Fruit fly (Drosophila melanogaster) whole organism, wandering third instar larva: Measurements from ENCODE around the gene CG3348.
A peak's percentile ranks its signal among the peaks of the same experiment; 100 is the strongest.

Experiments
- Abd-B ChIP-seq: fragments of >200 bp; optimal IDR thresholded peaks from 2 replicates; lab custom pipeline; 2017; ENCODE audit warnings: missing biosample characterization, missing genetic modification characterization
- CG32264 ChIP-seq: fragments of 200-800 bp; sonication (Bioruptor generic); optimal IDR thresholded peaks from 2 replicates; lab custom pipeline; 2016; ENCODE audit warnings: missing biosample characterization, missing genetic modification characterization
- CG9705 ChIP-seq: fragments of 200-800 bp; sonication (Bioruptor generic); optimal IDR thresholded peaks from 2 replicates; lab custom pipeline; 2018; ENCODE audit warnings: missing biosample characterization, mild to moderate bottlenecking, missing genetic modification characterization
- CrebA ChIP-seq: fragments of 200-800 bp; sonication (Bioruptor generic); optimal IDR thresholded peaks from 2 replicates; lab custom pipeline; 2016; ENCODE audit warnings: missing biosample characterization, mild to moderate bottlenecking, missing genetic modification characterization, borderline replicate concordance
- Dfd ChIP-seq: fragments of >200 bp; optimal IDR thresholded peaks from 2 replicates; lab custom pipeline; 2017; ENCODE audit warnings: missing biosample characterization, missing genetic modification characterization
- Dif ChIP-seq: fragments of 200-275, 200-300 bp; sonication (Bioruptor generic); optimal IDR thresholded peaks from 2 replicates; lab custom pipeline; 2018; ENCODE audit warnings: missing biosample characterization, missing genetic modification characterization; ENCODE audit not compliant: partially characterized antibody
- GATAd ChIP-seq: sonication (Bioruptor generic); optimal IDR thresholded peaks from 2 replicates; lab custom pipeline; 2016; ENCODE audit warnings: missing biosample characterization, missing genetic modification characterization
- HLH106 ChIP-seq: fragments of 200-800 bp; optimal IDR thresholded peaks from 3 replicates; lab custom pipeline; 2019; ENCODE audit warnings: missing biosample characterization, mild to moderate bottlenecking, missing genetic modification characterization, moderate library complexity
- Hnf4 ChIP-seq: fragments of 200-800 bp; sonication (Bioruptor generic); optimal IDR thresholded peaks from 2 replicates; lab custom pipeline; 2016; ENCODE audit warnings: missing biosample characterization, mild to moderate bottlenecking, missing genetic modification characterization
- Hr78 ChIP-seq: fragments of >200 bp; optimal IDR thresholded peaks from 2 replicates; lab custom pipeline; 2017; ENCODE audit warnings: missing biosample characterization, missing genetic modification characterization
- Hr83 ChIP-seq: fragments of 200-300 bp; sonication (Bioruptor generic); optimal IDR thresholded peaks from 2 replicates; lab custom pipeline; 2016; ENCODE audit warnings: missing biosample characterization, mild to moderate bottlenecking, missing genetic modification characterization, moderate library complexity; ENCODE audit not compliant: poor library complexity, severe bottlenecking
- Jra ChIP-seq: sonication (Bioruptor generic); optimal IDR thresholded peaks from 2 replicates; lab custom pipeline; 2016; ENCODE audit warnings: missing biosample characterization, missing genetic modification characterization
- Mio ChIP-seq: sonication (Bioruptor generic); optimal IDR thresholded peaks from 2 replicates; lab custom pipeline; 2016; ENCODE audit warnings: missing biosample characterization, missing genetic modification characterization
- Myc ChIP-seq: fragments of >200 bp; optimal IDR thresholded peaks from 2 replicates; lab custom pipeline; 2017
- N ChIP-seq: fragments of >200 bp; optimal IDR thresholded peaks from 2 replicates; lab custom pipeline; 2018; ENCODE audit warnings: missing biosample characterization, missing external identifiers, missing genetic modification characterization
- OdsH ChIP-seq: fragments of 200-800 bp; sonication (Bioruptor generic); optimal IDR thresholded peaks from 2 replicates; lab custom pipeline; 2016; ENCODE audit warnings: missing biosample characterization, mild to moderate bottlenecking, missing genetic modification characterization
- Rel ChIP-seq, 2 experiments: fragments of 200-800 bp; sonication (Bioruptor generic) in 1 of 2; optimal IDR thresholded peaks; 2 replicates in 1 of 2; 3 replicates in 1 of 2; lab custom pipeline; 2016 to 2019; ENCODE audit warnings: mild to moderate bottlenecking in 2 of 2, missing biosample characterization in 2 of 2, missing genetic modification characterization in 2 of 2, moderate library complexity in 1 of 2
- Sp1 ChIP-seq: fragments of 200-800 bp; sonication (Bioruptor generic); optimal IDR thresholded peaks from 3 replicates; lab custom pipeline; 2019; ENCODE audit warnings: missing biosample characterization, mild to moderate bottlenecking, missing genetic modification characterization, moderate library complexity
- Vsx2 ChIP-seq: fragments of 200-300, 225-300 bp; sonication (Bioruptor generic); optimal IDR thresholded peaks from 2 replicates; lab custom pipeline; 2018; ENCODE audit warnings: missing biosample characterization, missing genetic modification characterization; ENCODE audit not compliant: partially characterized antibody
- br ChIP-seq: fragments of 200-800 bp; sonication (Bioruptor generic); optimal IDR thresholded peaks from 2 replicates; lab custom pipeline; 2016; ENCODE audit warnings: missing biosample characterization, missing genetic modification characterization
- brk ChIP-seq: fragments of 200-800 bp; sonication (Bioruptor generic); optimal IDR thresholded peaks from 2 replicates; lab custom pipeline; 2016; ENCODE audit warnings: missing biosample characterization, mild to moderate bottlenecking, missing genetic modification characterization
- dl ChIP-seq, 2 experiments: fragments of 175-275, 200-275 bp in 1 of 2; fragments of 200-275 bp in 1 of 2; sonication (Bioruptor generic); optimal IDR thresholded peaks; lab custom pipeline; 2018; ENCODE audit warnings: mild to moderate bottlenecking in 2 of 2, missing biosample characterization in 2 of 2, missing genetic modification characterization in 2 of 2, moderate library complexity in 2 of 2; ENCODE audit not compliant: partially characterized antibody in 2 of 2, insufficient read depth in 1 of 2
- dmrt93B ChIP-seq: fragments of 200-800 bp; sonication (Bioruptor generic); optimal IDR thresholded peaks from 2 replicates; lab custom pipeline; 2018; ENCODE audit warnings: missing biosample characterization, mild to moderate bottlenecking, missing genetic modification characterization
- dsf ChIP-seq: sonication (Bioruptor generic); optimal IDR thresholded peaks from 2 replicates; lab custom pipeline; 2016; ENCODE audit warnings: missing biosample characterization, missing genetic modification characterization, borderline replicate concordance
- ey ChIP-seq: fragments of 200-800 bp; sonication (Bioruptor generic); optimal IDR thresholded peaks from 2 replicates; lab custom pipeline; 2016; ENCODE audit warnings: missing biosample characterization, missing genetic modification characterization
- foxo ChIP-seq, 2 experiments: fragments of 200-800 bp; sonication (Bioruptor generic); optimal IDR thresholded peaks; 2 replicates in 1 of 2; 3 replicates in 1 of 2; lab custom pipeline; 2016 to 2017; ENCODE audit warnings: missing biosample characterization in 2 of 2, missing genetic modification characterization in 2 of 2
- fru ChIP-seq: fragments of 200-800 bp; sonication (Bioruptor generic); optimal IDR thresholded peaks from 3 replicates; lab custom pipeline; 2016; ENCODE audit warnings: missing biosample characterization, mild to moderate bottlenecking, missing genetic modification characterization
- h ChIP-seq: fragments of 200-800 bp; sonication (Bioruptor generic); optimal IDR thresholded peaks from 3 replicates; lab custom pipeline; 2016; ENCODE audit warnings: missing biosample characterization, mild to moderate bottlenecking, missing genetic modification characterization
- jim ChIP-seq: fragments of 175-275, 200-325 bp; sonication (Bioruptor generic); optimal IDR thresholded peaks from 2 replicates; lab custom pipeline; 2016; ENCODE audit warnings: missing biosample characterization, mild to moderate bottlenecking, missing genetic modification characterization
- lola ChIP-seq: fragments of >200 bp; optimal IDR thresholded peaks from 2 replicates; lab custom pipeline; 2017; ENCODE audit warnings: missing biosample characterization, missing genetic modification characterization
- pan ChIP-seq: fragments of >200 bp; optimal IDR thresholded peaks from 2 replicates; lab custom pipeline; 2017
- psq ChIP-seq: fragments of 200-800 bp; sonication (Bioruptor generic); optimal IDR thresholded peaks from 3 replicates; lab custom pipeline; 2017; ENCODE audit warnings: missing biosample characterization, mild to moderate bottlenecking, missing genetic modification characterization, moderate library complexity
- rgr ChIP-seq: fragments of 200-800 bp; sonication (Bioruptor generic); optimal IDR thresholded peaks from 3 replicates; lab custom pipeline; 2016; ENCODE audit warnings: missing biosample characterization, mild to moderate bottlenecking, missing genetic modification characterization
- sage ChIP-seq: fragments of 200-800 bp; sonication (Bioruptor generic); optimal IDR thresholded peaks from 2 replicates; lab custom pipeline; 2016; ENCODE audit warnings: missing biosample characterization, mild to moderate bottlenecking, missing genetic modification characterization
- sv ChIP-seq: fragments of 200-800 bp; sonication (Bioruptor generic); optimal IDR thresholded peaks from 3 replicates; lab custom pipeline; 2016; ENCODE audit warnings: missing biosample characterization, missing genetic modification characterization
- tai ChIP-seq: sonication (Bioruptor generic); optimal IDR thresholded peaks from 2 replicates; lab custom pipeline; 2016; ENCODE audit warnings: missing biosample characterization, missing genetic modification characterization
- usp ChIP-seq: fragments of >200 bp; optimal IDR thresholded peaks from 2 replicates; lab custom pipeline; 2017; ENCODE audit warnings: missing biosample characterization, missing genetic modification characterization
- woc ChIP-seq: sonication (Bioruptor generic); optimal IDR thresholded peaks from 2 replicates; lab custom pipeline; 2016; ENCODE audit warnings: missing biosample characterization, mild to moderate bottlenecking, missing genetic modification characterization

The CG3348 gene

dm6 chr3R:27282286-27282685 lies 9.7 kb downstream of the CG3348 start, which contains the start of gene mrt:
TSS of gene mrt (minus strand) at chr3R:27282661.
- TF ChIP-seq tai (no peak), Hr83 (GFP tag; lab: Kevin White, UChicago) (peak; percentile 1), foxo (GFP tag; optimal IDR thresholded peaks at IDR 0.05; lab: Kevin White, UChicago) (peak in 1 of 2 experiments; percentile 73), sage (GFP tag; lab: Kevin White, UChicago) (no peak), CG32264 (GFP tag; lab: Kevin White, UChicago) (no peak), dsf (GFP tag; lab: Kevin White, UChicago) (no peak), N (GFP tag; lab: Kevin White, UChicago) (no peak), sv (GFP tag; lab: Kevin White, UChicago) (peak; percentile 39), usp (no peak), Sp1 (peak; percentile 34), Dif (no peak), brk (GFP tag; lab: Kevin White, UChicago) (no peak), Hr78 (GFP tag; lab: Kevin White, UChicago) (no peak), jim (GFP tag; lab: Kevin White, UChicago) (no peak), fru (GFP tag; lab: Kevin White, UChicago) (peak; percentile 73), pan (lab: Kevin White, UChicago) (no peak), CrebA (GFP tag; lab: Kevin White, UChicago) (no peak), woc (peak; percentile 89), dl (GFP tag; optimal IDR thresholded peaks at IDR 0.05; lab: Kevin White, UChicago; ENCODE audit: insufficient read depth in 1 of 2, partially characterized antibody in 2 of 2) (no peak), Hnf4 (peak; percentile 64), Vsx2 (GFP tag; lab: Kevin White, UChicago) (no peak), Rel (GFP tag; optimal IDR thresholded peaks at IDR 0.05; lab: Kevin White, UChicago) (no peak), Rel (tag; optimal IDR thresholded peaks at IDR 0.05; lab: Kevin White, UChicago) (no peak), h (peak; percentile 57), Jra (GFP tag; lab: Kevin White, UChicago) (no peak), rgr (GFP tag; lab: Kevin White, UChicago) (peak; percentile 58), ey (GFP tag; lab: Kevin White, UChicago) (peak; percentile 62), Dfd (GFP tag; lab: Kevin White, UChicago) (no peak), Abd-B (GFP tag; lab: Kevin White, UChicago) (no peak), dmrt93B (GFP tag; lab: Kevin White, UChicago) (peak; percentile 23), GATAd (no peak), HLH106 (peak; percentile 61), Myc (lab: Kevin White, UChicago) (no peak), OdsH (GFP tag; lab: Kevin White, UChicago) (peak; percentile 47), Mio (GFP tag; lab: Kevin White, UChicago) (no peak), CG9705 (GFP tag; lab: Kevin White, UChicago) (peak; percentile 9), psq (GFP tag; lab: Kevin White, UChicago) (peak; percentile 28), lola (GFP tag; lab: Kevin White, UChicago) (no peak), br (GFP tag; lab: Kevin White, UChicago) (peak; percentile 42)
- TF ChIP-seq, all 38 proteins: peak for 16

dm6 chr3R:27281811-27282131 lies 10.2 kb downstream of the CG3348 start:
- TF ChIP-seq Hr83 (GFP tag; lab: Kevin White, UChicago) (no peak), Jra (GFP tag; lab: Kevin White, UChicago) (no peak)
